Fruit fly (Drosophila melanogaster): Measurements from ENCODE around the gene Upf2.

- TF ChIP-seq Myc (optimal IDR thresholded peaks at IDR 0.05), result no peak
- no peak for TF ChIP-seq Sin3A (optimal IDR thresholded peaks at IDR 0.05)
Measured at dm6 chrX:8092893-8093721, 17.8 kb upstream of the Upf2 start.

All from Kc167 (cell line).